Worm (Caenorhabditis elegans) whole organism, L4 larva: ENCODE data around the gene cyp-33C4.
A peak's percentile ranks its signal among the peaks of the same experiment; 100 is the strongest.

Experiments
- F10B5.3 ChIP-seq: sonication (generic microtip); optimal IDR thresholded peaks from 2 replicates; lab custom pipeline; 2016; ENCODE audit warnings: mild to moderate bottlenecking, missing genetic modification characterization, missing compliant biosample characterization
- aha-1 ChIP-seq: fragments of 150-350 bp; peaks from one replicate; lab custom pipeline; 2014; ENCODE audit warnings: missing biosample characterization, missing genetic modification characterization
- attf-4 ChIP-seq: sonication (generic microtip); optimal IDR thresholded peaks from 3 replicates; lab custom pipeline; 2017; ENCODE audit warnings: missing biosample characterization, missing genetic modification characterization
- ces-1 ChIP-seq: fragments of 150-350 bp; sonication (generic microtip); optimal IDR thresholded peaks from 4 replicates; lab custom pipeline; 2014; ENCODE audit warnings: missing biosample characterization, missing genetic modification reagents, missing genetic modification characterization
- duxl-1 ChIP-seq: sonication (generic microtip); optimal IDR thresholded peaks from 2 replicates; lab custom pipeline; 2016; ENCODE audit warnings: mild to moderate bottlenecking, missing genetic modification characterization, moderate library complexity, missing compliant biosample characterization; ENCODE audit not compliant: poor library complexity
- hif-1 ChIP-seq, 2 experiments: sonication (generic microtip); optimal IDR thresholded peaks; 2 replicates each; lab custom pipeline; 2016 to 2017; ENCODE audit warnings: missing compliant biosample characterization in 2 of 2, missing genetic modification characterization in 2 of 2, missing genetic modification reagents in 2 of 2, missing genotype in 2 of 2, mild to moderate bottlenecking in 1 of 2
- hlh-30 ChIP-seq: sonication (generic microtip); optimal IDR thresholded peaks from 2 replicates; lab custom pipeline; 2017; ENCODE audit warnings: antibody characterized with exemption, mild to moderate bottlenecking, missing genetic modification characterization, missing compliant biosample characterization; ENCODE audit not compliant: insufficient read depth
- jun-1 ChIP-seq: fragments of 150-350 bp; optimal IDR thresholded peaks from 2 replicates; lab custom pipeline; 2014; ENCODE audit warnings: missing biosample characterization, missing genetic modification reagents, missing genetic modification characterization
- lin-15B ChIP-seq: fragments of 150-350 bp; sonication (generic microtip); optimal IDR thresholded peaks from 3 replicates; lab custom pipeline; 2014; ENCODE audit warnings: missing biosample characterization, missing genetic modification characterization
- lir-3 ChIP-seq: sonication (generic microtip); optimal IDR thresholded peaks from 2 replicates; lab custom pipeline; 2016; ENCODE audit warnings: mild to moderate bottlenecking, missing genetic modification characterization, missing compliant biosample characterization
- mdt-29 ChIP-seq: fragments of 200-800 bp; sonication (Bioruptor generic); IDR thresholded peaks from 2 replicates; pipeline ENCODE4 v1.3.6; 2022; ENCODE audit warnings: missing genetic modification reagents, missing genetic modification characterization, missing compliant biosample characterization
- mes-2 ChIP-seq: sonication (generic microtip); optimal IDR thresholded peaks from 2 replicates; lab custom pipeline; 2016; ENCODE audit warnings: missing genotype, mild to moderate bottlenecking, missing genetic modification characterization, missing compliant biosample characterization; ENCODE audit not compliant: poor library complexity, severe bottlenecking
- nhr-102 ChIP-seq: sonication (generic microtip); optimal IDR thresholded peaks from 2 replicates; lab custom pipeline; 2016; ENCODE audit warnings: mild to moderate bottlenecking, missing genetic modification characterization, moderate library complexity, missing compliant biosample characterization
- nhr-11 ChIP-seq: fragments of 150-350 bp; optimal IDR thresholded peaks from 2 replicates; lab custom pipeline; 2014; ENCODE audit warnings: missing biosample characterization, missing genetic modification characterization
- nhr-111 ChIP-seq: fragments of 200-800 bp; sonication (Bioruptor generic); optimal IDR thresholded peaks from 2 replicates; lab custom pipeline; 2018; ENCODE audit warnings: mild to moderate bottlenecking, missing genetic modification characterization, missing compliant biosample characterization
- nhr-25 ChIP-seq: sonication (generic microtip); optimal IDR thresholded peaks from 2 replicates; lab custom pipeline; 2017; ENCODE audit warnings: missing genetic modification characterization, mild to moderate bottlenecking, missing compliant biosample characterization, antibody characterized with exemption, moderate library complexity, borderline replicate concordance; ENCODE audit not compliant: insufficient read depth
- nhr-28 ChIP-seq: fragments of 150-350 bp; optimal IDR thresholded peaks from 2 replicates; lab custom pipeline; 2014; ENCODE audit warnings: missing biosample characterization, missing genetic modification characterization
- nhr-41 ChIP-seq: fragments of 200-800 bp; sonication (Bioruptor generic); IDR thresholded peaks from 2 replicates; pipeline ENCODE4 v1.3.6; 2022; ENCODE audit warnings: missing genetic modification reagents, missing genetic modification characterization, missing compliant biosample characterization
- nhr-48 ChIP-seq: sonication (generic microtip); optimal IDR thresholded peaks from 2 replicates; lab custom pipeline; 2016; ENCODE audit warnings: mild to moderate bottlenecking, missing genetic modification characterization, missing compliant biosample characterization
- nhr-76 ChIP-seq: fragments of 150-350 bp; optimal IDR thresholded peaks from 2 replicates; lab custom pipeline; 2014; ENCODE audit warnings: missing biosample characterization, missing genetic modification characterization
- pha-4 ChIP-seq, 2 experiments: fragments of 150-350 bp in 1 of 2; fragments of 200-800 bp in 1 of 2; sonication (Bioruptor generic) in 1 of 2; IDR thresholded peaks in 1 of 2; optimal IDR thresholded peaks in 1 of 2; 2 replicates each; pipeline versions ENCODE4 v1.3.6 to Lab custom; 2014 to 2022; ENCODE audit warnings: missing genetic modification characterization in 2 of 2, missing genetic modification reagents in 2 of 2, missing biosample characterization in 1 of 2, missing compliant biosample characterization in 1 of 2
- saeg-2 ChIP-seq: fragments of 200-800 bp; sonication (Bioruptor generic); IDR thresholded peaks from 2 replicates; pipeline ENCODE4 v1.3.6; 2022; ENCODE audit warnings: missing genetic modification reagents, missing genetic modification characterization, missing compliant biosample characterization
- sdz-12 ChIP-seq: fragments of 200-800 bp; sonication (Bioruptor generic); optimal IDR thresholded peaks from 2 replicates; lab custom pipeline; 2018; ENCODE audit warnings: mild to moderate bottlenecking, missing genetic modification characterization, missing compliant biosample characterization
- unc-130 ChIP-seq: sonication (generic microtip); optimal IDR thresholded peaks from 2 replicates; lab custom pipeline; 2016; ENCODE audit warnings: missing genetic modification reagents, missing genetic modification characterization, missing compliant biosample characterization
- unc-62 ChIP-seq, 3 experiments: fragments of 150-350 bp in 1 of 3; sonication (generic microtip); optimal IDR thresholded peaks in 2 of 3; peaks in 1 of 3; 1 replicate in 1 of 3; 2 replicates in 2 of 3; lab custom pipeline; 2014 to 2017; ENCODE audit warnings: missing biosample characterization in 3 of 3, missing genetic modification characterization in 3 of 3, missing genetic modification reagents in 3 of 3, missing genotype in 1 of 3
- vab-7 ChIP-seq: fragments of 200-800 bp; sonication (Bioruptor generic); IDR thresholded peaks from 2 replicates; pipeline ENCODE4 v1.3.6; 2022; ENCODE audit warnings: missing genetic modification reagents, missing genetic modification characterization, missing compliant biosample characterization
- zag-1 ChIP-seq: fragments of 150-350 bp; optimal IDR thresholded peaks from 2 replicates; lab custom pipeline; 2014; ENCODE audit warnings: missing biosample characterization, missing genetic modification characterization
- zfp-2 ChIP-seq: sonication (generic microtip); optimal IDR thresholded peaks from 2 replicates; lab custom pipeline; 2016; ENCODE audit warnings: mild to moderate bottlenecking, missing genetic modification characterization, missing compliant biosample characterization
- zfp-3 ChIP-seq: fragments of 200-800 bp; sonication (Bioruptor generic); conservative IDR thresholded peaks from 2 replicates; pipeline ENCODE4 v1.3.6; 2022; ENCODE audit warnings: missing genetic modification reagents, missing genetic modification characterization, missing compliant biosample characterization
- zip-11 ChIP-seq: fragments of 200-800 bp; sonication (Bioruptor generic); IDR thresholded peaks from 2 replicates; pipeline ENCODE4 v1.3.6; 2022; ENCODE audit warnings: missing genetic modification characterization, missing compliant biosample characterization
- ztf-11 ChIP-seq: fragments of 150-350 bp; optimal IDR thresholded peaks from 2 replicates; lab custom pipeline; 2014; ENCODE audit warnings: missing biosample characterization, missing genetic modification characterization

cyp-33C4 gene

ce11 chrV:2259750-2260149 is 23.8 kb downstream of the cyp-33C4 start, which contains the start of gene nhr-182 (continued):
- TF ChIP-seq nhr-76 (tag; lab: Kevin White, UChicago) (no peak), nhr-25 (tag; lab: Kevin White, UChicago) (no peak), hlh-30 (peak; percentile 60), aha-1 (tag; lab: Kevin White, UChicago) (no peak), nhr-48 (tag; lab: Kevin White, UChicago) (no peak), attf-4 (tag; lab: Kevin White, UChicago) (no peak)

- TF ChIP-seq mdt-29 (GFP tag; lab: Robert Waterston, UW) (no peak), lin-15B (tag; lab: Kevin White, UChicago) (no peak), nhr-48 (tag; lab: Kevin White, UChicago) (no peak), jun-1 (tag; lab: Kevin White, UChicago) (no peak), saeg-2 (GFP tag; lab: Robert Waterston, UW) (no peak), nhr-28 (tag; lab: Kevin White, UChicago) (no peak), duxl-1 (tag; lab: Kevin White, UChicago) (no peak), zfp-2 (no peak), nhr-11 (no peak), nhr-102 (tag; lab: Kevin White, UChicago) (no peak), F10B5.3 (tag; lab: Kevin White, UChicago) (no peak), vab-7 (GFP tag; lab: Robert Waterston, UW) (no peak)
These were observed 24.7 kb downstream of the cyp-33C4 start, which contains the start of gene F41B5.12 for ce11 chrV:2260660-2261059. Gene F41B5.12 (plus strand): TSS chrV:2260960.

DNA sequence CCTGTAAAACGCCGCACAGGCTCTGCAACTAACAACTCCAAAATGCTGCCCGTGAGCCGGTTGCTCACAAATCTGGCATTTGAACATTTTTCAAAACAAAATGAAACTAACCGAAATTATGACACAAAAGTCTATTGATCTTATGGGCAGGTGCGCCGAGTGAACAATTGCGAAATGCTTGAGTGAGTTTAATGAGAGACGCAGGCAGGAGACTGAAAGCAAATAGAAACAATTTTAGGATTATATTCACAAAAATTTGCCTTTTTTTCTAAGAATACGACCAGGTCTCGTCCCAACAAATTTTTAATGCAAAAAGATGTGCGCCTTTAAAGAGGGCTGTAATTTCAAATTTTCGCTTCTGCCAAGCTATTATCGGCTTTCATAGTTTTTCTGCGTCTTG is 28.5 kb downstream of the cyp-33C4 start, which contains the start of gene nhr-183:
TSS of gene nhr-183 (minus strand) at position 180 of the 400 bp plus-strand sequence.
- TF ChIP-seq nhr-41 (GFP tag; lab: Robert Waterston, UW), result no peak
- no peak for TF ChIP-seq ztf-11 (tag; lab: Kevin White, UChicago)
- no peak for TF ChIP-seq zfp-3 (GFP tag; lab: Robert Waterston, UW)
- TF ChIP-seq zag-1 (tag; lab: Kevin White, UChicago), result no peak
- no peak for TF ChIP-seq pha-4 (GFP tag; IDR thresholded peaks at IDR 0.05; lab: Robert Waterston, UW)
- TF ChIP-seq pha-4 (tag; optimal IDR thresholded peaks at IDR 0.05; lab: Kevin White, UChicago), result peak; percentile 49
- TF ChIP-seq attf-4 (tag; lab: Kevin White, UChicago), result no peak

DNA sequence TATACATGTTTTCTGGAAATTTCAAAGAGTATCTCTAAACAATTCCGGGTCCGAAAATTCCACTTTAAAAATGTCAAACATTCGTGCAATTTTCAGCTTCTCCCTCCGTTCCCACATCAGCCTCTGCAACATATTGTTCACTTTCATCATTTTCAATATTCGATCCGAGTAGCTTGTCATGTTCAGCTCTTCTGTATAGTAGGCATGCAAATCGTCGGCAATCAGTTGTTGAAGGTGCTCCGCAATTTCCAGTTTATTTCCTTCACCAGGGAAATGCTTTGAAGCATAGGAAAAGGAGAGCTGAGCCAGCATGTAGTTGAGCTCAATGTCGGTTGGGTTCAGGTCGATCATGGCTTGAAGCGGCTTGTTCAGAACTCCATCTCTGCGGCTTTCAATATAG is 29.0 kb downstream of the cyp-33C4 start:
- TF ChIP-seq unc-130 (GFP tag; lab: Kevin White, UChicago) (no peak), saeg-2 (GFP tag; lab: Robert Waterston, UW) (no peak), unc-62 (GFP tag; optimal IDR thresholded peaks at IDR 0.05 in 1 of 2; lab: Kevin White, UChicago) (peak in 1 of 2 experiments; percentile 59), unc-62 (tag; optimal IDR thresholded peaks at IDR 0.05; lab: Kevin White, UChicago) (no peak), aha-1 (tag; lab: Kevin White, UChicago) (peak; percentile 38), nhr-111 (no peak), ces-1 (GFP tag; lab: Kevin White, UChicago) (no peak)

DNA sequence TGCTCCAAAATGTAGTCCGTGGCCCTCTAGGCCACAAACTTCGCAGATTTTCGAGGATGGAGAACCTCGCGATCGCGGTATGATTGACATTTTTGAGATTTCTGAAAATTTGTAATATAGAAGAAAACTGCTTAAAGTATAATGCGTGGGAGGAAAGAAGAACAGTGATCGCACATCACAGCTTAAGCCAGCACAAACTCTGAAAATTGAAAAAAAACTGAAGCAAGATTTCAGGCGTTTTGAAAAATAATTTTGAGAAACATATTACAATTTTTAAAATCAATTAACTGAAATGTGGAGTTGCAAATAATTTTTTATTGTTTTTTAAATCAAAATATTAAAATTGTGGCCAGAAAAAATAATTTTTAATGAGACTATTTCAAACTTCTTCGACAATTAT is 31.0 kb downstream of the cyp-33C4 start, which contains the start of gene nhr-275:
TSS of gene nhr-275 (minus strand) at position 101 of the 400 bp plus-strand sequence.
- TF ChIP-seq mes-2 (no peak), lin-15B (tag; lab: Kevin White, UChicago) (no peak), sdz-12 (no peak), hif-1 (tag; optimal IDR thresholded peaks at IDR 0.05; lab: Kevin White, UChicago) (no peak), lir-3 (tag; lab: Kevin White, UChicago) (no peak), zip-11 (GFP tag; lab: Robert Waterston, UW) (no peak)
- TF ChIP-seq, all 104 proteins: peak for 0
